Fruit fly (Drosophila melanogaster) whole organism, embryonic: ENCODE measurements around the gene Mbs.

Experiments used
- Antp ChIP-seq: fragments of 200-800 bp; sonication (Bioruptor generic); optimal IDR thresholded peaks from 3 replicates; lab custom pipeline; 2016; ENCODE audit warnings: missing biosample characterization, missing genetic modification characterization
- BtbVII ChIP-seq: fragments of 200-800 bp; sonication (Bioruptor generic); optimal IDR thresholded peaks from 3 replicates; lab custom pipeline; 2017; ENCODE audit warnings: missing biosample characterization, mild to moderate bottlenecking, missing genetic modification characterization
- CG10565 ChIP-seq: fragments of 200-800 bp; sonication (Bioruptor generic); optimal IDR thresholded peaks from 3 replicates; lab custom pipeline; 2016; ENCODE audit warnings: missing biosample characterization, mild to moderate bottlenecking, missing genetic modification characterization
- CG11696 ChIP-seq: fragments of 200-800 bp; sonication (Bioruptor generic); IDR thresholded peaks from 2 replicates; pipeline ENCODE4 v1.3.6; 2022; ENCODE audit warnings: missing biosample characterization, missing genetic modification characterization
- CG12155 ChIP-seq: fragments of 200-800 bp; sonication (Bioruptor generic); optimal IDR thresholded peaks from 3 replicates; lab custom pipeline; 2016; ENCODE audit warnings: missing biosample characterization, missing genetic modification characterization
- CG1233 ChIP-seq: fragments of 200-800 bp; sonication (Bioruptor generic); optimal IDR thresholded peaks from 4 replicates; lab custom pipeline; 2018; ENCODE audit warnings: missing biosample characterization, mild to moderate bottlenecking, missing genetic modification characterization
- CG13894 ChIP-seq: fragments of 200-800 bp; sonication (Bioruptor generic); optimal IDR thresholded peaks from 3 replicates; lab custom pipeline; 2018; ENCODE audit warnings: missing biosample characterization, mild to moderate bottlenecking, missing genetic modification characterization, moderate library complexity
- CG1529 ChIP-seq: fragments of 200-800 bp; sonication (Bioruptor generic); optimal IDR thresholded peaks from 3 replicates; lab custom pipeline; 2018; ENCODE audit warnings: missing biosample characterization, missing genetic modification characterization
- CG16779 ChIP-seq: fragments of 200-800 bp; sonication (Bioruptor generic); IDR thresholded peaks from 2 replicates; pipeline ENCODE4 v1.3.6; 2022; ENCODE audit warnings: missing biosample characterization, missing genetic modification characterization
- CG17802 ChIP-seq: fragments of 200-800 bp; sonication (Bioruptor generic); optimal IDR thresholded peaks from 2 replicates; lab custom pipeline; 2018; ENCODE audit warnings: missing biosample characterization, mild to moderate bottlenecking, missing genetic modification characterization, moderate library complexity
- CG1832 ChIP-seq: fragments of 200-800 bp; sonication (Bioruptor generic); optimal IDR thresholded peaks from 2 replicates; lab custom pipeline; 2017; ENCODE audit warnings: missing biosample characterization, mild to moderate bottlenecking, missing genetic modification characterization, inconsistent platforms
- CG30020 ChIP-seq: fragments of 200-800 bp; optimal IDR thresholded peaks from 2 replicates; lab custom pipeline; 2019; ENCODE audit warnings: missing biosample characterization, mild to moderate bottlenecking, missing genetic modification characterization, moderate library complexity
- CG32767 ChIP-seq: fragments of 200-800 bp; sonication (Bioruptor generic); IDR thresholded peaks from 2 replicates; pipeline ENCODE4 v1.3.6; 2022; ENCODE audit warnings: missing biosample characterization, missing genetic modification characterization
- CG6272 ChIP-seq: fragments of 200-800 bp; sonication (Bioruptor generic); IDR thresholded peaks from 2 replicates; pipeline ENCODE4 v1.3.6; 2022; ENCODE audit warnings: missing biosample characterization, missing genetic modification characterization
- CG6654 ChIP-seq: fragments of 200-800 bp; sonication (Bioruptor generic); optimal IDR thresholded peaks from 2 replicates; lab custom pipeline; 2017; ENCODE audit warnings: missing biosample characterization, mild to moderate bottlenecking, missing genetic modification characterization
- CG6689 ChIP-seq: fragments of 200-800 bp; sonication (Bioruptor generic); IDR thresholded peaks from 2 replicates; pipeline ENCODE4 v1.3.6; 2022; ENCODE audit warnings: missing biosample characterization, missing genetic modification characterization
- CG6791 ChIP-seq: fragments of 200-800 bp; sonication (Bioruptor generic); IDR thresholded peaks from 3 replicates; pipeline ENCODE4 v1.3.6; 2022; ENCODE audit warnings: missing biosample characterization, missing genetic modification characterization; ENCODE audit not compliant: partially characterized antibody
- CG8388 ChIP-seq: fragments of 200-800 bp; sonication (Bioruptor generic); optimal IDR thresholded peaks from 2 replicates; lab custom pipeline; 2019; ENCODE audit warnings: missing biosample characterization, mild to moderate bottlenecking, missing genetic modification characterization, moderate library complexity
- CG8765 ChIP-seq: fragments of 200-800 bp; sonication (Bioruptor generic); IDR thresholded peaks from 2 replicates; pipeline ENCODE4 v1.3.6; 2022; ENCODE audit warnings: missing biosample characterization, missing genetic modification characterization
- CHES-1-like ChIP-seq: fragments of 200-800 bp; sonication (Bioruptor generic); optimal IDR thresholded peaks from 2 replicates; lab custom pipeline; 2016; ENCODE audit warnings: missing biosample characterization, missing genetic modification characterization
- Dll ChIP-seq: fragments of 200-800 bp; sonication (Bioruptor generic); IDR thresholded peaks from 4 replicates; pipeline ENCODE4 v1.3.6; 2022; ENCODE audit warnings: missing biosample characterization, missing genetic modification characterization; ENCODE audit not compliant: partially characterized antibody
- Doc3 ChIP-seq: fragments of 200-800 bp; sonication (Bioruptor generic); IDR thresholded peaks from 3 replicates; pipeline ENCODE4 v1.3.6; 2022; ENCODE audit warnings: missing biosample characterization, missing genetic modification characterization; ENCODE audit not compliant: partially characterized antibody
- Gug ChIP-seq: fragments of 200-800 bp; sonication (Bioruptor generic); IDR thresholded peaks from 4 replicates; pipeline ENCODE4 v1.3.6; 2022; ENCODE audit warnings: missing biosample characterization, missing genetic modification characterization
- HLH4C ChIP-seq: fragments of 200-800 bp; sonication (Bioruptor generic); IDR thresholded peaks from 3 replicates; pipeline ENCODE4 v1.3.6; 2022; ENCODE audit warnings: missing biosample characterization, missing genetic modification characterization; ENCODE audit not compliant: partially characterized antibody
- HLHmδ ChIP-seq: fragments of 200-800 bp; sonication (Bioruptor generic); optimal IDR thresholded peaks from 2 replicates; lab custom pipeline; 2018; ENCODE audit warnings: missing biosample characterization, mild to moderate bottlenecking, missing genetic modification characterization, moderate library complexity
- Optix ChIP-seq: fragments of 200-800 bp; sonication (Bioruptor generic); IDR thresholded peaks from 3 replicates; pipeline ENCODE4 v1.3.6; 2022; ENCODE audit warnings: missing biosample characterization, missing genetic modification characterization
- Side ChIP-seq: fragments of 200-800 bp; sonication (Bioruptor generic); optimal IDR thresholded peaks from 2 replicates; lab custom pipeline; 2016; ENCODE audit warnings: missing biosample characterization, missing genetic modification characterization
- Sry-β ChIP-seq: fragments of 200-800 bp; sonication (Bioruptor generic); optimal IDR thresholded peaks from 2 replicates; lab custom pipeline; 2018; ENCODE audit warnings: missing biosample characterization, mild to moderate bottlenecking, missing genetic modification characterization, moderate library complexity
- Tbp ChIP-seq: fragments of >200 bp; optimal IDR thresholded peaks from 2 replicates; lab custom pipeline; 2018; ENCODE audit warnings: missing biosample characterization, missing genetic modification characterization
- Xrp1 ChIP-seq: fragments of 200-800 bp; sonication (Bioruptor generic); IDR thresholded peaks from 2 replicates; pipeline ENCODE4 v1.3.6; 2022; ENCODE audit warnings: missing biosample characterization, missing genetic modification characterization
- aop ChIP-seq: fragments of 200-800 bp; sonication (Bioruptor generic); IDR thresholded peaks from 2 replicates; pipeline ENCODE4 v1.3.6; 2022; ENCODE audit warnings: missing biosample characterization, missing genetic modification characterization
- bigmax ChIP-seq: fragments of 200-800 bp; sonication (Bioruptor generic); optimal IDR thresholded peaks from 2 replicates; lab custom pipeline; 2018; ENCODE audit warnings: missing biosample characterization, mild to moderate bottlenecking, missing genetic modification characterization
- cg ChIP-seq: fragments of 200-800 bp; sonication (Bioruptor generic); optimal IDR thresholded peaks from 3 replicates; lab custom pipeline; 2019; ENCODE audit warnings: missing biosample characterization, mild to moderate bottlenecking, missing genetic modification characterization, moderate library complexity
- crc ChIP-seq: fragments of 200-800 bp; sonication (Bioruptor generic); optimal IDR thresholded peaks from 2 replicates; lab custom pipeline; 2016; ENCODE audit warnings: missing biosample characterization, missing genetic modification characterization
- esg ChIP-seq: fragments of 200-800 bp; sonication (Bioruptor generic); conservative IDR thresholded peaks from 2 replicates; pipeline ENCODE4 v1.3.6; 2022; ENCODE audit warnings: missing biosample characterization, missing genetic modification characterization
- exex ChIP-seq: fragments of 200-800 bp; sonication (Bioruptor generic); optimal IDR thresholded peaks from 4 replicates; lab custom pipeline; 2018; ENCODE audit warnings: missing biosample characterization, mild to moderate bottlenecking, missing genetic modification characterization, moderate library complexity
- fd3F ChIP-seq: fragments of 200-800 bp; sonication (Bioruptor generic); optimal IDR thresholded peaks from 2 replicates; lab custom pipeline; 2018; ENCODE audit warnings: missing biosample characterization, mild to moderate bottlenecking, missing genetic modification characterization, moderate library complexity
- fd64A ChIP-seq: fragments of 200-800 bp; sonication (Bioruptor generic); optimal IDR thresholded peaks from 3 replicates; lab custom pipeline; 2018; ENCODE audit warnings: missing biosample characterization, mild to moderate bottlenecking, missing genetic modification characterization
- jigr1 ChIP-seq: fragments of 200-800 bp; sonication (Bioruptor generic); IDR thresholded peaks from 3 replicates; pipeline ENCODE4 v1.3.6; 2022; ENCODE audit warnings: missing biosample characterization, missing genetic modification characterization
- onecut ChIP-seq: fragments of 200-800 bp; sonication (Bioruptor generic); IDR thresholded peaks from 2 replicates; pipeline ENCODE4 v1.3.6; 2022; ENCODE audit warnings: missing biosample characterization, missing genetic modification characterization
- salm ChIP-seq: fragments of 200-800 bp; sonication (Bioruptor generic); optimal IDR thresholded peaks from 2 replicates; lab custom pipeline; 2018; ENCODE audit warnings: missing biosample characterization, mild to moderate bottlenecking, missing genetic modification characterization
- sc ChIP-seq, 3 experiments: fragments of >200 bp in 2 of 3; fragments of 200-800 bp in 1 of 3; sonication (Bioruptor generic) in 1 of 3; optimal IDR thresholded peaks; 2 replicates in 2 of 3; 3 replicates in 1 of 3; lab custom pipeline; 2017; ENCODE audit warnings: mild to moderate bottlenecking in 1 of 3, missing biosample characterization in 1 of 3, missing genetic modification characterization in 1 of 3, missing genetic modification reagents in 1 of 3
- sd ChIP-seq: fragments of 200-800 bp; sonication (Bioruptor generic); optimal IDR thresholded peaks from 3 replicates; lab custom pipeline; 2018; ENCODE audit warnings: missing biosample characterization, mild to moderate bottlenecking, missing genetic modification characterization, moderate library complexity
- sim ChIP-seq: fragments of 200-800 bp; sonication (Bioruptor generic); IDR thresholded peaks from 2 replicates; pipeline ENCODE4 v1.3.6; 2022; ENCODE audit warnings: missing biosample characterization, missing genetic modification characterization
- sr ChIP-seq: fragments of 200-800 bp; sonication (Bioruptor generic); IDR thresholded peaks from 3 replicates; pipeline ENCODE4 v1.3.6; 2022; ENCODE audit warnings: missing biosample characterization, missing genetic modification characterization
- stwl ChIP-seq: fragments of 200-800 bp; sonication (Bioruptor generic); optimal IDR thresholded peaks from 3 replicates; lab custom pipeline; 2018; ENCODE audit warnings: missing biosample characterization, mild to moderate bottlenecking, missing genetic modification characterization, moderate library complexity
- sug ChIP-seq: fragments of 200-800 bp; optimal IDR thresholded peaks from 2 replicates; lab custom pipeline; 2019; ENCODE audit warnings: missing biosample characterization, mild to moderate bottlenecking, missing genetic modification characterization, moderate library complexity
- trem ChIP-seq: fragments of 200-800 bp; optimal IDR thresholded peaks from 3 replicates; lab custom pipeline; 2019; ENCODE audit warnings: missing biosample characterization, mild to moderate bottlenecking, missing genetic modification characterization, moderate library complexity
- unpg ChIP-seq: fragments of 200-800 bp; sonication (Bioruptor generic); optimal IDR thresholded peaks from 3 replicates; lab custom pipeline; 2018; ENCODE audit warnings: missing biosample characterization, mild to moderate bottlenecking, missing genetic modification characterization, moderate library complexity
- vnd ChIP-seq: fragments of 200-800 bp; sonication (Bioruptor generic); IDR thresholded peaks from 3 replicates; pipeline ENCODE4 v1.3.6; 2022; ENCODE audit warnings: missing biosample characterization, missing genetic modification characterization; ENCODE audit not compliant: partially characterized antibody
- wor ChIP-seq: fragments of 200-800 bp; sonication (Bioruptor generic); IDR thresholded peaks from 2 replicates; pipeline ENCODE4 v1.3.6; 2022; ENCODE audit warnings: missing biosample characterization, missing genetic modification characterization

The Mbs gene

DNA sequence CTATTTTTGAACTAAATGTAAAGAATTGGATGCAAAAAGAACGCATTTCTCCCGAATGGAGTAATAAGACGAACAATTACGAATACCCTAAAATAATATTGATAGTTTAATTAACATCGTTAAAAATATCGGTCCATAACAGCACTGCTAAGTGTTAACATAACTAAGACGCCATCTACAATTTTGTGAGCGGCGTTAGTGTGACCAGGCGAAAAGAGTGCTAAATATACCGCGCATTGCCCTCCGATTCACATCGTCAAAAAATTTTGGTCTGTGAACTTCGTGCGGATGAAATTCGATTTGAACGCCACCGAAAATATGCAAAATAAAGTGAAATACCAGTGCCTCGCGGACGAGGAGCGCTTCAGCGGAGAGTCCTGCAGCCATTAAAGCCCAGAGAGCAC lies at the start of gene Mbs (continued):
- TF ChIP-seq esg (no peak), CG6654 (GFP tag; lab: Kevin White, UChicago) (no peak), CG10565 (GFP tag; lab: Kevin White, UChicago) (no peak), Side (no peak), CG11696 (GFP tag; lab: Robert Waterston, UW) (no peak), CG6689 (GFP tag; lab: Robert Waterston, UW) (no peak), BtbVII (GFP tag; lab: Kevin White, UChicago) (no peak), crc (GFP tag; lab: Kevin White, UChicago) (no peak), jigr1 (GFP tag; lab: Robert Waterston, UW) (no peak), fd64A (no peak), HLH4C (GFP tag; lab: Robert Waterston, UW) (peak; percentile 39; the same call in 2 of the 3 replicates), CG1529 (GFP tag; lab: Kevin White, UChicago) (no peak), CG6791 (peak; percentile 71), Tbp (no peak), Gug (GFP tag; lab: Robert Waterston, UW) (no peak), sd (tag; lab: Kevin White, UChicago) (no peak), trem (peak; percentile 37), Sry-β (GFP tag; lab: Kevin White, UChicago) (no peak), CG32767 (no peak), CG16779 (GFP tag; lab: Robert Waterston, UW) (no peak), Xrp1 (no peak), salm (tag; lab: Kevin White, UChicago) (no peak), HLHmδ (GFP tag; lab: Kevin White, UChicago) (peak; percentile 51), CG8388 (GFP tag; lab: Kevin White, UChicago) (no peak), wor (GFP tag; lab: Robert Waterston, UW) (no peak), vnd (GFP tag; lab: Robert Waterston, UW) (no peak; the same call in 2 of the 3 replicates), CG6272 (GFP tag; lab: Robert Waterston, UW) (no peak), sr (no peak), Dll (GFP tag; lab: Robert Waterston, UW) (peak; percentile 10; the same call in 3 of the 4 replicates), fd3F (no peak), Optix (GFP tag; lab: Robert Waterston, UW) (no peak), CG17802 (tag; lab: Kevin White, UChicago) (no peak), unpg (GFP tag; lab: Kevin White, UChicago) (peak; percentile 2), CG8765 (GFP tag; lab: Robert Waterston, UW) (no peak), bigmax (GFP tag; lab: Kevin White, UChicago) (no peak), CG30020 (tag; lab: Kevin White, UChicago) (no peak), Antp (no peak), CG13894 (tag; lab: Kevin White, UChicago) (peak; percentile 47), exex (no peak), CG12155 (no peak), Doc3 (GFP tag; lab: Robert Waterston, UW) (peak; percentile 37; the same call in 2 of the 3 replicates), aop (GFP tag; lab: Robert Waterston, UW) (no peak), sim (GFP tag; lab: Robert Waterston, UW) (no peak), sc (optimal IDR thresholded peaks at IDR 0.05; lab: Kevin White, UChicago) (no peak), sc (GFP tag; optimal IDR thresholded peaks at IDR 0.05; lab: Kevin White, UChicago) (no peak), sug (tag; lab: Kevin White, UChicago) (peak; percentile 18), CG1832 (GFP tag; lab: Kevin White, UChicago) (no peak), CG1233 (GFP tag; lab: Kevin White, UChicago) (peak; percentile 55), cg (GFP tag; lab: Kevin White, UChicago) (no peak), stwl (tag; lab: Kevin White, UChicago) (peak; percentile 43), CHES-1-like (no peak), onecut (GFP tag; lab: Robert Waterston, UW) (peak; percentile 17; the same call in 1 of the 2 replicates)
